Fruit fly (Drosophila melanogaster) whole organism, wandering third instar larva: Measurements from ENCODE around the gene CG14882.

Source experiments
- CG32264 ChIP-seq: fragments of 200-800 bp; sonication (Bioruptor generic); optimal IDR thresholded peaks from 2 replicates; lab custom pipeline; 2016; ENCODE audit warnings: missing biosample characterization, missing genetic modification characterization
- Hnf4 ChIP-seq: fragments of 200-800 bp; sonication (Bioruptor generic); optimal IDR thresholded peaks from 2 replicates; lab custom pipeline; 2016; ENCODE audit warnings: missing biosample characterization, mild to moderate bottlenecking, missing genetic modification characterization
- dmrt93B ChIP-seq: fragments of 200-800 bp; sonication (Bioruptor generic); optimal IDR thresholded peaks from 2 replicates; lab custom pipeline; 2018; ENCODE audit warnings: missing biosample characterization, mild to moderate bottlenecking, missing genetic modification characterization
- foxo ChIP-seq, 2 experiments: fragments of 200-800 bp; sonication (Bioruptor generic); optimal IDR thresholded peaks; 2 replicates in 1 of 2; 3 replicates in 1 of 2; lab custom pipeline; 2016 to 2017; ENCODE audit warnings: missing biosample characterization in 2 of 2, missing genetic modification characterization in 2 of 2
- h ChIP-seq: fragments of 200-800 bp; sonication (Bioruptor generic); optimal IDR thresholded peaks from 3 replicates; lab custom pipeline; 2016; ENCODE audit warnings: missing biosample characterization, mild to moderate bottlenecking, missing genetic modification characterization
- jim ChIP-seq: fragments of 175-275, 200-325 bp; sonication (Bioruptor generic); optimal IDR thresholded peaks from 2 replicates; lab custom pipeline; 2016; ENCODE audit warnings: missing biosample characterization, mild to moderate bottlenecking, missing genetic modification characterization
- psq ChIP-seq: fragments of 200-800 bp; sonication (Bioruptor generic); optimal IDR thresholded peaks from 3 replicates; lab custom pipeline; 2017; ENCODE audit warnings: missing biosample characterization, mild to moderate bottlenecking, missing genetic modification characterization, moderate library complexity

DNA sequence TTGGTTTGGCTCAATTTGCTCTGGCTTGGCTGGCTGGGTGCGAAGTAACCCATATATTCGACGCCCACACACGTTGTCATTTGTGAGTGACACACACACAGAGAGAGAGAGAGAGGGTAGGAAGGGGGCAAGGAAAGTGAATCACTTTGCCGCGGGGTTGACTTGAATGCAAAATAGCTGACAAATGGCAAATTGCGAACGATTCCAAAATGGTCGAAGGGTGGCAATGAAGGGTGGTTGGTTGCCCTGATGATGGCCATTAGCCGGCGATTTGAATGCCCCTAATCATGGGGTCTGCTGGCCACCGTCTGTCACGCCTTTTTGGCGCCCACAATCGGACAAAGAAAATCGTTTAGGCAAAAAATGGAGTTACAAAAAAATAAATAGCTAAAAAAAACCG, 32.3 kb upstream of the CG14882 start:
- no peak for TF ChIP-seq CG32264 (GFP tag; lab: Kevin White, UChicago)
- TF ChIP-seq h: no peak
- TF ChIP-seq Hnf4 (GFP tag; lab: Kevin White, UChicago): no peak
- TF ChIP-seq jim (GFP tag; lab: Kevin White, UChicago): no peak
- no peak for TF ChIP-seq psq (GFP tag; lab: Kevin White, UChicago)
- TF ChIP-seq dmrt93B (GFP tag; lab: Kevin White, UChicago): no peak
- no peak for TF ChIP-seq foxo (GFP tag; optimal IDR thresholded peaks at IDR 0.05; lab: Kevin White, UChicago)
